Fruit fly (Drosophila melanogaster): ENCODE results near the gene CG13857.

dm6 chr3R:22375674-22376073 lies 18.2 kb downstream of the CG13857 start, which contains the start of gene CG18596:
- TF ChIP-seq ttk (optimal IDR thresholded peaks at IDR 0.05) (no peak), Sin3A (optimal IDR thresholded peaks at IDR 0.05) (no peak)

Measured in Kc167 (cell line).